Fruit fly (Drosophila melanogaster): Measurements from ENCODE around the gene CG42537.

- TF ChIP-seq ttk (GFP tag; IDR thresholded peaks at IDR 0.05) = no peak
- TF ChIP-seq ara (GFP tag; IDR thresholded peaks at IDR 0.05) = peak; percentile 31; the same call in 1 of the 2 replicates
- no peak for TF ChIP-seq dan (GFP tag; IDR thresholded peaks at IDR 0.05)
- TF ChIP-seq CG8359 (GFP tag; optimal IDR thresholded peaks at IDR 0.05; ENCODE audit: borderline replicate concordance) = no peak
- TF ChIP-seq CG11456 (GFP tag; IDR thresholded peaks at IDR 0.05) = no peak
- TF ChIP-seq Rfx (GFP tag; IDR thresholded peaks at IDR 0.05) = no peak
- TF ChIP-seq trh (GFP tag; optimal IDR thresholded peaks at IDR 0.05) = no peak
- no peak for TF ChIP-seq usp (GFP tag; optimal IDR thresholded peaks at IDR 0.05)
- TF ChIP-seq rib (GFP tag; IDR thresholded peaks at IDR 0.05) = no peak
- no peak for TF ChIP-seq pzg (GFP tag; optimal IDR thresholded peaks at IDR 0.05)
Measured at dm6 chr3R:6425454-6426156, 48.0 kb downstream of the CG42537 start.

All from whole organism, embryonic.